Fruit fly (Drosophila melanogaster) whole organism: ENCODE data around the gene Usp8.

Experiments used
- Dll ChIP-seq: fragments of >200 bp; optimal IDR thresholded peaks from 2 replicates; lab custom pipeline; 2017
- usp ChIP-seq: fragments of >200 bp; optimal IDR thresholded peaks from 2 replicates; lab custom pipeline; 2017; ENCODE audit warnings: missing biosample characterization, missing genetic modification characterization, mixed read lengths

DNA sequence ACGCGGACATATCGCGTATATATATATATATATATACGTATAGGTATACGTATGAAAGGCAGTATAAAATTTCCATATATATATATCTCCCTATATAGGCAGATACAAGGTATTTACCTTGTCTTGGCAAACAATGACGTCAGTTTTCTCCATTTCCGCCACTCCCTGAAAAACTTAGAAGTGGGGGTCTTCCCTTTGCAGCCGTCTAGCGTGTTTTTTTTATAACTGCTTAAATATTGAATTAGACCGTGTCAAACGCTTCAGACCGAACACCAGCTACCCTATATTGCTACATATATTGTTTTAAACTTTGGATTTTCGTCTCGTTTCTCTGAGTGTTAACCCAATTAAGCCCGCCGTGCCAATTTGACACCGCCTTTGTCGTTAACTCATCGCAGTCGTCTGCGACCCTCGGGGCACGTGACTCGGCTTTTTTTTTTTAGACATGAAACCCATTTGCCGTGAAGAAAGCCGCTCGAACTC lies 42.6 kb downstream of the Usp8 start:
- TF ChIP-seq usp (GFP tag; lab: Kevin White, UChicago) (no peak), Dll (lab: Kevin White, UChicago) (no peak)
